Worm (Caenorhabditis elegans) whole organism, young adult: ENCODE measurements around the gene piit-1.
A peak's percentile ranks its signal among the peaks of the same experiment; 100 is the strongest.

ENCODE experiments used
- C17E4.6 ChIP-seq: fragments of 200-800 bp; sonication (Bioruptor generic); IDR thresholded peaks from 2 replicates; pipeline ENCODE4 v1.3.6; 2022; ENCODE audit warnings: missing genetic modification reagents, missing genetic modification characterization, missing compliant biosample characterization
- F23B12.7 ChIP-seq: sonication (generic microtip); optimal IDR thresholded peaks from 2 replicates; lab custom pipeline; 2017; ENCODE audit warnings: missing genetic modification characterization, mild to moderate bottlenecking, missing compliant biosample characterization, antibody characterized with exemption, moderate library complexity; ENCODE audit not compliant: insufficient read depth
- F33H1.4 ChIP-seq: fragments of 200-800 bp; sonication (Bioruptor generic); IDR thresholded peaks from 2 replicates; pipeline ENCODE4 v1.3.6; 2022; ENCODE audit warnings: missing genetic modification reagents, missing genetic modification characterization, missing compliant biosample characterization
- F39B2.1 ChIP-seq: fragments of 200-800 bp; sonication (Bioruptor generic); IDR thresholded peaks from 2 replicates; pipeline ENCODE4 v1.3.6; 2022; ENCODE audit warnings: missing genetic modification reagents, missing genetic modification characterization, missing compliant biosample characterization
- F49E8.2 ChIP-seq: sonication (generic microtip); optimal IDR thresholded peaks from 3 replicates; lab custom pipeline; 2017; ENCODE audit warnings: missing genetic modification characterization, mild to moderate bottlenecking, missing compliant biosample characterization, antibody characterized with exemption, moderate library complexity; ENCODE audit not compliant: insufficient read depth
- F55B11.4 ChIP-seq: sonication (generic microtip); optimal IDR thresholded peaks from 2 replicates; lab custom pipeline; 2016; ENCODE audit warnings: missing compliant biosample characterization, missing genetic modification characterization, borderline replicate concordance; ENCODE audit not compliant: insufficient read depth
- K12H6.12 ChIP-seq: fragments of 200-800 bp; sonication (Bioruptor generic); optimal IDR thresholded peaks from 2 replicates; lab custom pipeline; 2018; ENCODE audit warnings: mild to moderate bottlenecking, missing genetic modification characterization, missing compliant biosample characterization
- T26A5.8 ChIP-seq: sonication (generic microtip); optimal IDR thresholded peaks from 2 replicates; lab custom pipeline; 2016; ENCODE audit warnings: missing genetic modification characterization, missing compliant biosample characterization
- Y95B8A.8 ChIP-seq: fragments of 200-800 bp; sonication (Bioruptor generic); IDR thresholded peaks from 2 replicates; pipeline ENCODE4 v1.3.6; 2022; ENCODE audit warnings: missing genetic modification reagents, missing genetic modification characterization, missing compliant biosample characterization
- ZK185.1 ChIP-seq: sonication (generic microtip); optimal IDR thresholded peaks from 2 replicates; lab custom pipeline; 2016; ENCODE audit warnings: mild to moderate bottlenecking, missing genetic modification characterization, missing compliant biosample characterization; ENCODE audit not compliant: poor library complexity, severe bottlenecking
- atf-7 ChIP-seq: sonication (generic microtip); optimal IDR thresholded peaks from 2 replicates; lab custom pipeline; 2017; ENCODE audit warnings: mild to moderate bottlenecking, missing genetic modification characterization, missing compliant biosample characterization
- athp-1 ChIP-seq: sonication (generic microtip); optimal IDR thresholded peaks from 2 replicates; lab custom pipeline; 2017; ENCODE audit warnings: mild to moderate bottlenecking, missing genetic modification characterization, missing compliant biosample characterization
- attf-6 ChIP-seq: fragments of 200-800 bp; sonication (Bioruptor generic); IDR thresholded peaks from 2 replicates; pipeline ENCODE4 v1.3.6; 2022; ENCODE audit warnings: missing genetic modification reagents, missing genetic modification characterization, missing compliant biosample characterization
- ceh-100 ChIP-seq: fragments of 200-800 bp; sonication (Bioruptor generic); IDR thresholded peaks from 2 replicates; pipeline ENCODE4 v1.3.6; 2022; ENCODE audit warnings: missing genetic modification reagents, missing genetic modification characterization, missing compliant biosample characterization
- ceh-58 ChIP-seq: fragments of 200-800 bp; sonication (Bioruptor generic); IDR thresholded peaks from 2 replicates; pipeline ENCODE4 v1.3.6; 2022; ENCODE audit warnings: missing genetic modification characterization, missing compliant biosample characterization
- ceh-91 ChIP-seq: fragments of 200-800 bp; sonication (Bioruptor generic); IDR thresholded peaks from 2 replicates; pipeline ENCODE4 v1.3.6; 2022; ENCODE audit warnings: missing genetic modification reagents, missing genetic modification characterization, missing compliant biosample characterization
- die-1 ChIP-seq: sonication (generic microtip); optimal IDR thresholded peaks from 2 replicates; lab custom pipeline; 2016; ENCODE audit warnings: missing genotype, mild to moderate bottlenecking, missing genetic modification characterization, missing compliant biosample characterization
- dox-1 ChIP-seq: fragments of 200-800 bp; sonication (Bioruptor generic); IDR thresholded peaks from 2 replicates; pipeline ENCODE4 v1.3.6; 2022; ENCODE audit warnings: missing genetic modification reagents, missing genetic modification characterization, missing compliant biosample characterization
- dpff-1 ChIP-seq: sonication (generic microtip); optimal IDR thresholded peaks from 2 replicates; lab custom pipeline; 2017; ENCODE audit warnings: mild to moderate bottlenecking, missing genetic modification characterization, missing compliant biosample characterization
- dpl-1 ChIP-seq: fragments of 150-350 bp; optimal IDR thresholded peaks from 2 replicates; lab custom pipeline; 2014; ENCODE audit warnings: missing biosample characterization, missing genetic modification reagents, missing genetic modification characterization
- egrh-3 ChIP-seq: fragments of 200-800 bp; sonication (Bioruptor generic); IDR thresholded peaks from 2 replicates; pipeline ENCODE4 v1.3.6; 2022; ENCODE audit warnings: missing genetic modification reagents, missing genetic modification characterization, missing compliant biosample characterization
- ekl-4 ChIP-seq: fragments of 200-800 bp; sonication (Bioruptor generic); IDR thresholded peaks from 2 replicates; pipeline ENCODE4 v1.3.6; 2022; ENCODE audit warnings: missing genetic modification reagents, missing genetic modification characterization, missing compliant biosample characterization
- ets-4 ChIP-seq: fragments of 200-800 bp; sonication (Bioruptor generic); optimal IDR thresholded peaks from 2 replicates; lab custom pipeline; 2018; ENCODE audit warnings: mild to moderate bottlenecking, missing genetic modification characterization, missing compliant biosample characterization
- hmg-1.2 ChIP-seq: fragments of 200-800 bp; sonication (Bioruptor generic); IDR thresholded peaks from 2 replicates; pipeline ENCODE4 v1.3.6; 2022; ENCODE audit warnings: missing genetic modification reagents, missing genetic modification characterization, missing compliant biosample characterization
- hsf-1 ChIP-seq: fragments of 200-800 bp; sonication (Bioruptor generic); IDR thresholded peaks from 2 replicates; pipeline ENCODE4 v1.3.6; 2022; ENCODE audit warnings: missing genetic modification reagents, missing genetic modification characterization, missing compliant biosample characterization
- lin-35 ChIP-seq, 3 experiments: fragments of 150-350 bp in 2 of 3; sonication (generic microtip) in 1 of 3; optimal IDR thresholded peaks; 2 replicates each; lab custom pipeline; 2014 to 2018; ENCODE audit warnings: missing biosample characterization in 3 of 3, missing genetic modification characterization in 3 of 3, missing genetic modification reagents in 3 of 3
- lin-40 ChIP-seq: sonication (generic microtip); optimal IDR thresholded peaks from 2 replicates; lab custom pipeline; 2016; ENCODE audit warnings: missing genetic modification characterization, mild to moderate bottlenecking, missing compliant biosample characterization, missing genotype, missing genetic modification reagents
- lsl-1 ChIP-seq: fragments of 200-800 bp; sonication (Bioruptor generic); optimal IDR thresholded peaks from 2 replicates; lab custom pipeline; 2018; ENCODE audit warnings: mild to moderate bottlenecking, missing genetic modification characterization, moderate library complexity, missing compliant biosample characterization
- madf-10 ChIP-seq: sonication (generic microtip); optimal IDR thresholded peaks from 2 replicates; lab custom pipeline; 2016; ENCODE audit warnings: mild to moderate bottlenecking, missing genetic modification characterization, missing compliant biosample characterization
- mes-4 ChIP-seq: sonication (generic microtip); optimal IDR thresholded peaks from 2 replicates; lab custom pipeline; 2016; ENCODE audit warnings: missing genotype, missing genetic modification characterization, missing compliant biosample characterization
- pbrm-1 ChIP-seq: fragments of 200-800 bp; sonication (Bioruptor generic); IDR thresholded peaks from 2 replicates; pipeline ENCODE4 v1.3.6; 2022; ENCODE audit warnings: missing genetic modification reagents, missing genetic modification characterization, missing compliant biosample characterization
- sdz-38 ChIP-seq: sonication (generic microtip); optimal IDR thresholded peaks from 2 replicates; lab custom pipeline; 2016; ENCODE audit warnings: missing genotype, missing genetic modification characterization, missing compliant biosample characterization
- snpc-1.3 ChIP-seq: sonication (generic microtip); optimal IDR thresholded peaks from 2 replicates; lab custom pipeline; 2017; ENCODE audit warnings: missing genetic modification characterization, mild to moderate bottlenecking, missing compliant biosample characterization, antibody characterized with exemption, moderate library complexity, missing genotype, missing genetic modification reagents; ENCODE audit not compliant: insufficient read depth
- unc-130 ChIP-seq: sonication (generic microtip); optimal IDR thresholded peaks from 2 replicates; lab custom pipeline; 2016; ENCODE audit warnings: missing genetic modification reagents, missing genetic modification characterization, missing compliant biosample characterization
- zfh-2 ChIP-seq: fragments of 200-800 bp; sonication (Bioruptor generic); conservative IDR thresholded peaks from 2 replicates; pipeline ENCODE4 v1.3.6; 2022; ENCODE audit warnings: missing genetic modification reagents, missing genetic modification characterization, missing compliant biosample characterization

Gene piit-1

ce11 chrV:11610481-11610880 is 532 bp upstream of the piit-1 start, which contains the start of gene sas-5 (continued):
- TF ChIP-seq hsf-1 (GFP tag; lab: Robert Waterston, UW), result peak; percentile 43; the same call in 1 of the 2 replicates
- TF ChIP-seq F33H1.4 (GFP tag; lab: Robert Waterston, UW), result peak; percentile 64
- no peak for TF ChIP-seq snpc-1.3 (tag; lab: Kevin White, UChicago)
- TF ChIP-seq dox-1, result peak; percentile 87
- peak; percentile 82 for TF ChIP-seq ceh-100 (GFP tag; lab: Robert Waterston, UW)
- peak; percentile 54 for TF ChIP-seq madf-10 (tag; lab: Kevin White, UChicago)
- TF ChIP-seq atf-7 (tag; lab: Kevin White, UChicago), result peak; percentile 10
- TF ChIP-seq F55B11.4 (tag; lab: Kevin White, UChicago), result no peak
- TF ChIP-seq egrh-3, result peak; percentile 27; the same call in 1 of the 2 replicates
- no peak for TF ChIP-seq T26A5.8 (tag; lab: Kevin White, UChicago)
- TF ChIP-seq lin-40 (tag; lab: Kevin White, UChicago), result peak; percentile 51
- TF ChIP-seq K12H6.12 (tag; lab: Kevin White, UChicago), result peak; percentile 18
- no peak for TF ChIP-seq sdz-38 (tag; lab: Kevin White, UChicago)
- peak; percentile 77 for TF ChIP-seq dpl-1 (GFP tag; lab: Kevin White, UChicago)
- peak; percentile 67 for TF ChIP-seq ceh-91 (GFP tag; lab: Robert Waterston, UW)
- peak; percentile 67 for TF ChIP-seq lsl-1
- TF ChIP-seq unc-130, result peak; percentile 60
- TF ChIP-seq pbrm-1 (GFP tag; lab: Robert Waterston, UW), result peak; percentile 82
- TF ChIP-seq attf-6, result 0 out of 2 replicates have a peak, but pooled peaks have one; percentile 10
- 0 out of 2 replicates have a peak, but pooled peaks have one; percentile 25 for TF ChIP-seq Y95B8A.8 (GFP tag; lab: Robert Waterston, UW)
- no peak for TF ChIP-seq F49E8.2 (tag; lab: Kevin White, UChicago)
- no peak for TF ChIP-seq zfh-2
- TF ChIP-seq athp-1 (tag; lab: Kevin White, UChicago), result peak; percentile 58
- TF ChIP-seq ets-4 (GFP tag; lab: Kevin White, UChicago), result no peak
- peak; percentile 78 for TF ChIP-seq ekl-4 (GFP tag; lab: Robert Waterston, UW)
- TF ChIP-seq ZK185.1 (tag; lab: Kevin White, UChicago), result peak; percentile 73
- peak; percentile 14 for TF ChIP-seq die-1 (tag; lab: Kevin White, UChicago)
- TF ChIP-seq C17E4.6 (GFP tag; lab: Robert Waterston, UW), result 0 out of 2 replicates have a peak, but pooled peaks have one; percentile 22
- TF ChIP-seq F23B12.7 (tag; lab: Kevin White, UChicago), result peak; percentile 78

DNA sequence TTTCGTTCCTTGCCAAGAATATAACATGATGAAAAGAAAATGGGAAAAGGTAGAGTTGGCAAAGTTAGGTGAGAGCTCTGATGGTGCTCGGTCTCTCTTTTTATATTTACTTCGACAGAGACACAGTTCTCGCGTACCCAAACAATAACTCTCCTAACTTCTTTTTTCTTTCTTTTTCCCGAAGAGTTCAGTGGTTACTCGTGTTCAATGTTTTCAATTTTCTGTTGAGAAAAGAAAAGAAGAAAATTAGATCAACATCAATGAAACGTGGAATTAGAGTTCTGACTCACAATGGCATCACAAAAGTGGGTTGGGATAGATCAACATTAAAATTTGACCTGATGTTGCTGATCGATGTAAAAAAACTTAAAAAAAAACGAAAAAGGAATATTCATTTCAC is 3.5 kb downstream of the piit-1 start, which contains the start of gene idpp-16:
Gene idpp-16, minus strand, starts transcription at position 101 of the 400 bp plus-strand sequence.
- no peak for TF ChIP-seq dpff-1 (tag; lab: Kevin White, UChicago)
- TF ChIP-seq mes-4 (tag; lab: Kevin White, UChicago), result no peak
- no peak for TF ChIP-seq hmg-1.2
- no peak for TF ChIP-seq lin-35 (GFP tag; optimal IDR thresholded peaks at IDR 0.05; lab: Kevin White, UChicago)
- TF ChIP-seq ceh-58 (GFP tag; lab: Robert Waterston, UW), result no peak

- TF ChIP-seq F49E8.2 (tag; lab: Kevin White, UChicago) (no peak), F39B2.1 (GFP tag; lab: Robert Waterston, UW) (no peak)
Observed at ce11 chrV:11605227-11605626, 4.7 kb downstream of the piit-1 start.
